Fruit fly (Drosophila melanogaster): ENCODE results near the gene AnxB10.

The AnxB10 gene

dm6 chrX:20169898-20170297 is 3.4 kb downstream of the AnxB10 start, which contains the start of the genes CG9581 and CG9578 (continued):
- no peak for TF ChIP-seq odd (GFP tag; optimal IDR thresholded peaks at IDR 0.05)
- TF ChIP-seq CG6791 (GFP tag; IDR thresholded peaks at IDR 0.05; ENCODE audit: partially characterized antibody): peak; percentile 68
- peak; percentile 78 for TF ChIP-seq Dp (GFP tag; optimal IDR thresholded peaks at IDR 0.05)
- no peak for TF ChIP-seq B-H1 (GFP tag; IDR thresholded peaks at IDR 0.05)
- peak; percentile 52; the same call in 1 of the 3 replicates for TF ChIP-seq row (GFP tag; IDR thresholded peaks at IDR 0.05)
- TF ChIP-seq Sin3A (optimal IDR thresholded peaks at IDR 0.05): peak; percentile 75
- no peak for TF ChIP-seq abd-A (tag; optimal IDR thresholded peaks at IDR 0.05)
- TF ChIP-seq Bteb2 (GFP tag; optimal IDR thresholded peaks at IDR 0.05): no peak
- no peak for TF ChIP-seq sob (GFP tag; IDR thresholded peaks at IDR 0.05)
- TF ChIP-seq CG3847 (GFP tag; IDR thresholded peaks at IDR 0.05): 0 out of 2 replicates have a peak, but pooled peaks have one; percentile 28
- peak; percentile 75 for TF ChIP-seq CG2129 (GFP tag; IDR thresholded peaks at IDR 0.05; ENCODE audit: partially characterized antibody)
- TF ChIP-seq CG2116 (GFP tag; optimal IDR thresholded peaks at IDR 0.05): peak; percentile 83
- no peak for TF ChIP-seq Oli (tag; optimal IDR thresholded peaks at IDR 0.05)
- TF ChIP-seq CG13424 (tag; optimal IDR thresholded peaks at IDR 0.05): no peak
- no peak for TF ChIP-seq ro (GFP tag; IDR thresholded peaks at IDR 0.05)
- TF ChIP-seq mam (GFP tag; optimal IDR thresholded peaks at IDR 0.05): no peak
- TF ChIP-seq Lhr (GFP tag; optimal IDR thresholded peaks at IDR 0.05): no peak
- TF ChIP-seq bigmax (GFP tag; optimal IDR thresholded peaks at IDR 0.05): no peak
- no peak for TF ChIP-seq cad (GFP tag; optimal IDR thresholded peaks at IDR 0.05)
- peak; percentile 26 for TF ChIP-seq CG4617 (GFP tag; optimal IDR thresholded peaks at IDR 0.05; ENCODE audit: borderline replicate concordance)
- no peak for TF ChIP-seq CG17612 (GFP tag; IDR thresholded peaks at IDR 0.05)
- peak; percentile 82 for TF ChIP-seq Sry-δ (GFP tag; optimal IDR thresholded peaks at IDR 0.05)
- no peak for TF ChIP-seq CG7357 (GFP tag; IDR thresholded peaks at IDR 0.05)
- no peak for TF ChIP-seq Optix (GFP tag; IDR thresholded peaks at IDR 0.05)
- TF ChIP-seq CG7271 (tag; optimal IDR thresholded peaks at IDR 0.05): no peak
- peak in 1 of 2 experiments; percentile 95 for TF ChIP-seq Pdp1 (GFP tag; optimal IDR thresholded peaks at IDR 0.05)
- no peak; the same call in 2 of the 3 replicates for TF ChIP-seq mld (GFP tag; IDR thresholded peaks at IDR 0.05; ENCODE audit: partially characterized antibody)
- no peak for TF ChIP-seq ac (GFP tag; optimal IDR thresholded peaks at IDR 0.05)
- no peak for TF ChIP-seq CG43689 (GFP tag; IDR thresholded peaks at IDR 0.05)
- TF ChIP-seq lab (GFP tag; optimal IDR thresholded peaks at IDR 0.05): no peak
- no peak for TF ChIP-seq CG34376 (GFP tag; optimal IDR thresholded peaks at IDR 0.05)
- TF ChIP-seq CG6272 (GFP tag; IDR thresholded peaks at IDR 0.05): no peak
- no peak for TF ChIP-seq trh (GFP tag; optimal IDR thresholded peaks at IDR 0.05)
- no peak for TF ChIP-seq CG9609 (GFP tag; optimal IDR thresholded peaks at IDR 0.05)
- TF ChIP-seq phol (tag; optimal IDR thresholded peaks at IDR 0.05): peak; percentile 26
- no peak for TF ChIP-seq CG18764 (GFP tag; optimal IDR thresholded peaks at IDR 0.05)
- TF ChIP-seq Deaf1 (tag; optimal IDR thresholded peaks at IDR 0.05): no peak
- no peak for TF ChIP-seq sisA (GFP tag; IDR thresholded peaks at IDR 0.05)
- no peak for TF ChIP-seq CG2120 (GFP tag; optimal IDR thresholded peaks at IDR 0.05)
- peak; percentile 72 for TF ChIP-seq CG16813 (GFP tag; IDR thresholded peaks at IDR 0.05; ENCODE audit: partially characterized antibody)
- TF ChIP-seq CG12071 (GFP tag; optimal IDR thresholded peaks at IDR 0.05): no peak
- TF ChIP-seq CG8765 (GFP tag; IDR thresholded peaks at IDR 0.05): no peak
- TF ChIP-seq CG6175 (GFP tag; IDR thresholded peaks at IDR 0.05): no peak
- TF ChIP-seq GATAe (GFP tag; conservative IDR thresholded peaks at IDR 0.05): no peak
- peak; percentile 79 for TF ChIP-seq HLH4C (GFP tag; IDR thresholded peaks at IDR 0.05; ENCODE audit: partially characterized antibody)
- no peak for TF ChIP-seq lmd (GFP tag; IDR thresholded peaks at IDR 0.05)
- TF ChIP-seq vfl (GFP tag; optimal IDR thresholded peaks at IDR 0.05): no peak
- no peak for TF ChIP-seq jumu (GFP tag; optimal IDR thresholded peaks at IDR 0.05)
- TF ChIP-seq CG13287 (GFP tag; IDR thresholded peaks at IDR 0.05; ENCODE audit: partially characterized antibody): peak; percentile 83
- TF ChIP-seq amos (GFP tag; IDR thresholded peaks at IDR 0.05; ENCODE audit: partially characterized antibody): peak; percentile 63
- TF ChIP-seq lbe (GFP tag; optimal IDR thresholded peaks at IDR 0.05): no peak

All from whole organism, embryonic.